Fruit fly (Drosophila melanogaster): ENCODE measurements around the gene Sap130.

dm6 chr3L:12789875-12790373, 15.8 kb upstream of the Sap130 start, which contains the start of gene CG42709:
- peak; percentile 30; the same call in 1 of the 2 replicates for TF ChIP-seq CG12605 (GFP tag; IDR thresholded peaks at IDR 0.05)
- no peak; the same call in 1 of the 2 replicates for TF ChIP-seq Ets98B (GFP tag; IDR thresholded peaks at IDR 0.05)
- no peak for TF ChIP-seq D1 (tag; optimal IDR thresholded peaks at IDR 0.05)
- peak; percentile 77 for TF ChIP-seq EcR (GFP tag; optimal IDR thresholded peaks at IDR 0.05)
- no peak for TF ChIP-seq CG8159 (tag; optimal IDR thresholded peaks at IDR 0.05)
- no peak for TF ChIP-seq Snoo (tag; optimal IDR thresholded peaks at IDR 0.05)
- no peak for TF ChIP-seq CG10348 (GFP tag; IDR thresholded peaks at IDR 0.05)
- no peak for TF ChIP-seq CG13204 (GFP tag; optimal IDR thresholded peaks at IDR 0.05)
- TF ChIP-seq Pif1A (GFP tag; optimal IDR thresholded peaks at IDR 0.05) = peak; percentile 45
- no peak for TF ChIP-seq CG32121 (GFP tag; IDR thresholded peaks at IDR 0.05)

Data from whole organism, pupa.